Fruit fly (Drosophila melanogaster) whole organism, embryonic: ENCODE measurements around the gene Ufd4.

Experiments
- B-H2 ChIP-seq: fragments of 200-800 bp; sonication (Bioruptor generic); optimal IDR thresholded peaks from 2 replicates; lab custom pipeline; 2018; ENCODE audit warnings: missing biosample characterization, mild to moderate bottlenecking, missing genetic modification characterization
- CG1024 ChIP-seq: fragments of 200-800 bp; sonication (Bioruptor generic); IDR thresholded peaks from 2 replicates; pipeline ENCODE4 v1.3.6; 2022; ENCODE audit warnings: missing biosample characterization, missing genetic modification characterization
- CG10274 ChIP-seq: fragments of 200-800 bp; sonication (Bioruptor generic); optimal IDR thresholded peaks from 3 replicates; lab custom pipeline; 2017; ENCODE audit warnings: missing biosample characterization, mild to moderate bottlenecking, missing genetic modification characterization
- CG10979 ChIP-seq: fragments of 200-800 bp; sonication (Bioruptor generic); optimal IDR thresholded peaks from 2 replicates; lab custom pipeline; 2018; ENCODE audit warnings: missing biosample characterization, mild to moderate bottlenecking, missing genetic modification characterization, moderate library complexity
- CG12744 ChIP-seq: fragments of 200-800 bp; sonication (Bioruptor generic); optimal IDR thresholded peaks from 2 replicates; lab custom pipeline; 2016; ENCODE audit warnings: missing biosample characterization, missing genetic modification characterization
- CG13424 ChIP-seq: fragments of 200-800 bp; sonication (Bioruptor generic); optimal IDR thresholded peaks from 2 replicates; lab custom pipeline; 2019; ENCODE audit warnings: missing biosample characterization, mild to moderate bottlenecking, missing genetic modification characterization, moderate library complexity
- CG13624 ChIP-seq: fragments of 200-800 bp; sonication (Bioruptor generic); optimal IDR thresholded peaks from 2 replicates; lab custom pipeline; 2016; ENCODE audit warnings: missing biosample characterization, missing genetic modification characterization
- CG14014 ChIP-seq: fragments of 200-800 bp; sonication (Bioruptor generic); IDR thresholded peaks from 2 replicates; pipeline ENCODE4 v1.3.6; 2022; ENCODE audit warnings: missing biosample characterization, missing genetic modification characterization
- CG14860 ChIP-seq: fragments of 200-800 bp; sonication (Bioruptor generic); IDR thresholded peaks from 3 replicates; pipeline ENCODE4 v1.3.6; 2022; ENCODE audit warnings: missing biosample characterization, missing genetic modification characterization; ENCODE audit not compliant: partially characterized antibody
- CG14965 ChIP-seq: fragments of 200-800 bp; sonication (Bioruptor generic); optimal IDR thresholded peaks from 2 replicates; lab custom pipeline; 2016; ENCODE audit warnings: missing biosample characterization, missing genetic modification characterization, borderline replicate concordance
- CG15601 ChIP-seq: fragments of 200-800 bp; sonication (Bioruptor generic); optimal IDR thresholded peaks from 3 replicates; lab custom pipeline; 2019; ENCODE audit warnings: missing biosample characterization, mild to moderate bottlenecking, missing genetic modification characterization, moderate library complexity
- CG16779 ChIP-seq: fragments of 200-800 bp; sonication (Bioruptor generic); IDR thresholded peaks from 2 replicates; pipeline ENCODE4 v1.3.6; 2022; ENCODE audit warnings: missing biosample characterization, missing genetic modification characterization
- CG17829 ChIP-seq: fragments of 200-800 bp; optimal IDR thresholded peaks from 2 replicates; lab custom pipeline; 2019; ENCODE audit warnings: missing biosample characterization, mild to moderate bottlenecking, missing genetic modification characterization, moderate library complexity
- CG18011 ChIP-seq: fragments of 200-800 bp; sonication (Bioruptor generic); optimal IDR thresholded peaks from 2 replicates; lab custom pipeline; 2017; ENCODE audit warnings: missing biosample characterization, missing genetic modification characterization, mild to moderate bottlenecking, moderate library complexity, missing genotype
- CG2678 ChIP-seq: fragments of 200-800 bp; sonication (Bioruptor generic); optimal IDR thresholded peaks from 3 replicates; lab custom pipeline; 2019; ENCODE audit warnings: missing biosample characterization, mild to moderate bottlenecking, missing genetic modification characterization, moderate library complexity
- CG30020 ChIP-seq: fragments of 200-800 bp; optimal IDR thresholded peaks from 2 replicates; lab custom pipeline; 2019; ENCODE audit warnings: missing biosample characterization, mild to moderate bottlenecking, missing genetic modification characterization, moderate library complexity
- CG30431 ChIP-seq: fragments of 200-800 bp; sonication (Bioruptor generic); optimal IDR thresholded peaks from 2 replicates; lab custom pipeline; 2017; ENCODE audit warnings: missing biosample characterization, missing genetic modification characterization
- CG31441 ChIP-seq: fragments of 200-800 bp; sonication (Bioruptor generic); IDR thresholded peaks from 2 replicates; pipeline ENCODE4 v1.3.6; 2022; ENCODE audit warnings: missing biosample characterization, missing genetic modification characterization
- CG3407 ChIP-seq: fragments of 200-800 bp; sonication (Bioruptor generic); optimal IDR thresholded peaks from 2 replicates; lab custom pipeline; 2018; ENCODE audit warnings: missing biosample characterization, mild to moderate bottlenecking, missing genetic modification characterization
- CG34422 ChIP-seq: fragments of 200-800 bp; sonication (Bioruptor generic); IDR thresholded peaks from 3 replicates; pipeline ENCODE4 v1.3.6; 2022; ENCODE audit warnings: missing biosample characterization, missing genetic modification characterization
- CG42726 ChIP-seq: fragments of 200-800 bp; sonication (Bioruptor generic); IDR thresholded peaks from 2 replicates; pipeline ENCODE4 v1.3.6; 2022; ENCODE audit warnings: missing biosample characterization, missing genetic modification characterization; ENCODE audit not compliant: partially characterized antibody
- CG6254 ChIP-seq: fragments of 200-800 bp; sonication (Bioruptor generic); optimal IDR thresholded peaks from 3 replicates; lab custom pipeline; 2017; ENCODE audit warnings: mild to moderate bottlenecking, missing biosample characterization, missing genetic modification reagents, missing genetic modification characterization
- CG6765 ChIP-seq: fragments of 200-800 bp; sonication (Bioruptor generic); optimal IDR thresholded peaks from 3 replicates; lab custom pipeline; 2017; ENCODE audit warnings: missing biosample characterization, mild to moderate bottlenecking, missing genetic modification characterization
- CG8290 ChIP-seq, 3 experiments: fragments of 200-800 bp; sonication (Bioruptor generic); optimal IDR thresholded peaks; 2 replicates each; lab custom pipeline; 2016 to 2019; ENCODE audit warnings: missing biosample characterization in 3 of 3, missing genetic modification characterization in 3 of 3, mild to moderate bottlenecking in 2 of 3, moderate library complexity in 1 of 3
- CG9215 ChIP-seq: fragments of 200-800 bp; sonication (Bioruptor generic); IDR thresholded peaks from 2 replicates; pipeline ENCODE4 v1.3.6; 2022; ENCODE audit warnings: missing biosample characterization, missing genetic modification characterization
- CG9609 ChIP-seq: fragments of 200-800 bp; sonication (Bioruptor generic); optimal IDR thresholded peaks from 3 replicates; lab custom pipeline; 2016; ENCODE audit warnings: missing biosample characterization, missing genetic modification characterization
- Hmr ChIP-seq: fragments of 200-800 bp; sonication (Bioruptor generic); optimal IDR thresholded peaks from 3 replicates; lab custom pipeline; 2017; ENCODE audit warnings: mild to moderate bottlenecking, missing biosample characterization, missing genetic modification reagents, missing genetic modification characterization
- Hr39 ChIP-seq: fragments of >200 bp; optimal IDR thresholded peaks from 2 replicates; lab custom pipeline; 2017
- Poxn ChIP-seq: fragments of 200-800 bp; sonication (Bioruptor generic); IDR thresholded peaks from 2 replicates; pipeline ENCODE4 v1.3.6; 2022; ENCODE audit warnings: missing biosample characterization, missing genetic modification characterization
- Rfx ChIP-seq: fragments of 200-800 bp; sonication (Bioruptor generic); IDR thresholded peaks from 2 replicates; pipeline ENCODE4 v1.3.6; 2022; ENCODE audit warnings: missing biosample characterization, missing genetic modification characterization
- Sry-δ ChIP-seq: fragments of 200-800 bp; sonication (Bioruptor generic); optimal IDR thresholded peaks from 2 replicates; lab custom pipeline; 2016; ENCODE audit warnings: missing biosample characterization, missing genetic modification characterization
- Xbp1 ChIP-seq: fragments of 200-800 bp; sonication (Bioruptor generic); optimal IDR thresholded peaks from 3 replicates; lab custom pipeline; 2016; ENCODE audit warnings: missing biosample characterization, mild to moderate bottlenecking, missing genetic modification characterization
- YL-1 ChIP-seq: fragments of 200-800 bp; sonication (Bioruptor generic); optimal IDR thresholded peaks from 3 replicates; lab custom pipeline; 2017; ENCODE audit warnings: missing biosample characterization, mild to moderate bottlenecking, missing genetic modification characterization
- ato ChIP-seq: fragments of 200-800 bp; sonication (Bioruptor generic); IDR thresholded peaks from 2 replicates; pipeline ENCODE4 v1.3.6; 2022; ENCODE audit warnings: missing biosample characterization, missing genetic modification characterization; ENCODE audit not compliant: partially characterized antibody
- az2 ChIP-seq: fragments of 200-800 bp; sonication (Bioruptor generic); optimal IDR thresholded peaks from 3 replicates; lab custom pipeline; 2016; ENCODE audit warnings: missing biosample characterization, missing genetic modification characterization
- bsh ChIP-seq, 2 experiments: fragments of 200-800 bp; sonication (Bioruptor generic); optimal IDR thresholded peaks; 2 replicates each; lab custom pipeline; 2017 to 2018; ENCODE audit warnings: mild to moderate bottlenecking in 2 of 2, missing biosample characterization in 2 of 2, missing genetic modification characterization in 2 of 2, moderate library complexity in 1 of 2
- cad ChIP-seq: fragments of >200 bp; optimal IDR thresholded peaks from 2 replicates; lab custom pipeline; 2017; ENCODE audit warnings: missing biosample characterization, missing genetic modification characterization
- dmrt11E ChIP-seq: fragments of 200-800 bp; sonication (Bioruptor generic); optimal IDR thresholded peaks from 3 replicates; lab custom pipeline; 2018; ENCODE audit warnings: missing biosample characterization, mild to moderate bottlenecking, missing genetic modification characterization, moderate library complexity
- exex ChIP-seq: fragments of 200-800 bp; sonication (Bioruptor generic); optimal IDR thresholded peaks from 4 replicates; lab custom pipeline; 2018; ENCODE audit warnings: missing biosample characterization, mild to moderate bottlenecking, missing genetic modification characterization, moderate library complexity
- fu2 ChIP-seq: fragments of 200-800 bp; sonication (Bioruptor generic); optimal IDR thresholded peaks from 2 replicates; lab custom pipeline; 2016; ENCODE audit warnings: missing biosample characterization, missing genetic modification characterization
- gcm ChIP-seq: fragments of 200-800 bp; sonication (Bioruptor generic); optimal IDR thresholded peaks from 2 replicates; lab custom pipeline; 2019; ENCODE audit warnings: missing biosample characterization, mild to moderate bottlenecking, missing genetic modification characterization, moderate library complexity
- hbn ChIP-seq: fragments of 200-800 bp; sonication (Bioruptor generic); IDR thresholded peaks from 2 replicates; pipeline ENCODE4 v1.3.6; 2022; ENCODE audit warnings: missing biosample characterization, missing genetic modification characterization; ENCODE audit not compliant: partially characterized antibody
- nmo ChIP-seq: fragments of 200-800 bp; sonication (Bioruptor generic); optimal IDR thresholded peaks from 2 replicates; lab custom pipeline; 2018; ENCODE audit warnings: missing biosample characterization, mild to moderate bottlenecking, missing genetic modification characterization, moderate library complexity
- odd ChIP-seq: fragments of 200-800 bp; sonication (Bioruptor generic); optimal IDR thresholded peaks from 2 replicates; lab custom pipeline; 2017; ENCODE audit warnings: missing biosample characterization, mild to moderate bottlenecking, missing genetic modification characterization
- schlank ChIP-seq: fragments of 200-800 bp; sonication (Bioruptor generic); optimal IDR thresholded peaks from 2 replicates; lab custom pipeline; 2018; ENCODE audit warnings: missing biosample characterization, mild to moderate bottlenecking, missing genetic modification characterization
- shn ChIP-seq: fragments of 200-800 bp; sonication (Bioruptor generic); optimal IDR thresholded peaks from 3 replicates; lab custom pipeline; 2016; ENCODE audit warnings: missing biosample characterization, missing genetic modification characterization
- sna ChIP-seq: fragments of 200-800 bp; sonication (Bioruptor generic); IDR thresholded peaks from 2 replicates; pipeline ENCODE4 v1.3.6; 2022; ENCODE audit warnings: missing biosample characterization, missing genetic modification characterization; ENCODE audit not compliant: partially characterized antibody
- stc ChIP-seq: fragments of 200-800 bp; sonication (Bioruptor generic); IDR thresholded peaks from 2 replicates; pipeline ENCODE4 v1.3.6; 2022; ENCODE audit warnings: missing biosample characterization, missing genetic modification characterization
- toy ChIP-seq: fragments of 200-800 bp; sonication (Bioruptor generic); IDR thresholded peaks from 2 replicates; pipeline ENCODE4 v1.3.6; 2022; ENCODE audit warnings: missing biosample characterization, missing genetic modification characterization
- vnd ChIP-seq: fragments of 200-800 bp; sonication (Bioruptor generic); IDR thresholded peaks from 3 replicates; pipeline ENCODE4 v1.3.6; 2022; ENCODE audit warnings: missing biosample characterization, missing genetic modification characterization; ENCODE audit not compliant: partially characterized antibody
- wek ChIP-seq: fragments of 200-800 bp; sonication (Bioruptor generic); optimal IDR thresholded peaks from 3 replicates; lab custom pipeline; 2018; ENCODE audit warnings: missing biosample characterization, mild to moderate bottlenecking, missing genetic modification characterization, moderate library complexity

Ufd4 gene

DNA sequence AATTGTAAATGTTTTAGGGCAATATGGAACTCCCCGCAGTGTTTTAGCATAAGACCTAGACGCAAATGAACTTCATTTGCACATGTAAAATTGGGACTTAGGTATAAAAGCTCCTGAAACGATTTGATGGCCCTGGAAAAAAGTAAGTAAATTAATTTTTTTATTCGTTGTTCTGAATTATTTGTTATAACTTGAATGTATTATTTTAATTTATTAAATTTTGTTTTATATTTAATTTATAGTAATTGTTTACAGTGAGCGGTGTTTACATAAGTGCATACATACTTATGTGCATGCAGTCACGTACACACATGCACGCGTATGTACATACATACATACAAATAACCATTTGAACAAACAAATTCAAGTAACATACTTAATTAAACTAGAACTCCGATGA lies 15.7 kb downstream of the Ufd4 start (continued):
- TF ChIP-seq Hmr (GFP tag; lab: Kevin White, UChicago), result no peak
- TF ChIP-seq bsh (GFP tag; optimal IDR thresholded peaks at IDR 0.05; lab: Kevin White, UChicago), result peak in 1 of 2 experiments; percentile 42
- TF ChIP-seq Sry-δ (GFP tag; lab: Kevin White, UChicago), result no peak
- TF ChIP-seq wek (GFP tag; lab: Kevin White, UChicago), result no peak
- no peak for TF ChIP-seq CG34422 (GFP tag; lab: Robert Waterston, UW)
- TF ChIP-seq gcm, result no peak
- no peak for TF ChIP-seq CG12744
- TF ChIP-seq CG6254 (GFP tag; lab: Kevin White, UChicago), result peak; percentile 69
- no peak for TF ChIP-seq vnd
- no peak for TF ChIP-seq CG16779 (GFP tag; lab: Robert Waterston, UW)
- no peak for TF ChIP-seq CG30020 (tag; lab: Kevin White, UChicago)
- no peak; the same call in 1 of the 2 replicates for TF ChIP-seq CG31441 (GFP tag; lab: Robert Waterston, UW)
- TF ChIP-seq CG17829 (tag; lab: Kevin White, UChicago), result peak; percentile 69
- no peak for TF ChIP-seq B-H2 (GFP tag; lab: Kevin White, UChicago)
- TF ChIP-seq ato (GFP tag; lab: Robert Waterston, UW), result no peak
- TF ChIP-seq CG14014 (GFP tag; lab: Robert Waterston, UW), result no peak
- no peak for TF ChIP-seq CG3407 (GFP tag; lab: Kevin White, UChicago)
- TF ChIP-seq fu2 (GFP tag; lab: Kevin White, UChicago), result no peak
- peak; percentile 41 for TF ChIP-seq nmo (GFP tag; lab: Kevin White, UChicago)
- TF ChIP-seq dmrt11E, result peak; percentile 60
- no peak for TF ChIP-seq CG9215
- TF ChIP-seq stc (GFP tag; lab: Robert Waterston, UW), result peak; percentile 64
- no peak for TF ChIP-seq Poxn (GFP tag; lab: Robert Waterston, UW)
- TF ChIP-seq CG13624 (GFP tag; lab: Kevin White, UChicago), result no peak
- TF ChIP-seq CG10274 (GFP tag; lab: Kevin White, UChicago), result no peak
- TF ChIP-seq CG2678, result no peak
- no peak for TF ChIP-seq CG9609 (GFP tag; lab: Kevin White, UChicago)
- TF ChIP-seq CG14965, result no peak
- TF ChIP-seq CG10979, result peak; percentile 66
- no peak for TF ChIP-seq CG6765
- no peak for TF ChIP-seq sna (GFP tag; lab: Robert Waterston, UW)
- TF ChIP-seq schlank (tag; lab: Kevin White, UChicago), result no peak
- no peak for TF ChIP-seq Rfx
- no peak for TF ChIP-seq exex (tag; lab: Kevin White, UChicago)
- peak; percentile 4 for TF ChIP-seq YL-1
- TF ChIP-seq Xbp1 (GFP tag; lab: Kevin White, UChicago), result no peak
- no peak for TF ChIP-seq CG42726 (GFP tag; lab: Robert Waterston, UW)
- TF ChIP-seq CG14860 (GFP tag; lab: Robert Waterston, UW), result no peak
- TF ChIP-seq odd (GFP tag; lab: Kevin White, UChicago), result no peak
- TF ChIP-seq cad (GFP tag; lab: Kevin White, UChicago), result no peak
- TF ChIP-seq CG8290 (GFP tag; optimal IDR thresholded peaks at IDR 0.05; lab: Kevin White, UChicago), result no peak
- no peak for TF ChIP-seq CG8290 (tag; optimal IDR thresholded peaks at IDR 0.05; lab: Kevin White, UChicago)
- TF ChIP-seq CG18011 (GFP tag; lab: Kevin White, UChicago), result no peak
- no peak for TF ChIP-seq CG13424 (tag; lab: Kevin White, UChicago)
- TF ChIP-seq CG30431, result no peak
- TF ChIP-seq shn, result no peak
- peak; percentile 18 for TF ChIP-seq CG15601 (tag; lab: Kevin White, UChicago)
- TF ChIP-seq az2 (GFP tag; lab: Kevin White, UChicago), result peak; percentile 23
- TF ChIP-seq Hr39 (lab: Kevin White, UChicago), result no peak
- TF ChIP-seq hbn (GFP tag; lab: Robert Waterston, UW), result no peak
- TF ChIP-seq toy (GFP tag; lab: Robert Waterston, UW), result no peak
- TF ChIP-seq CG1024 (GFP tag; lab: Robert Waterston, UW), result no peak
